Worm (Caenorhabditis elegans): ENCODE results near the gene col-166.

ce11 chrX:6296402-6296844, 16.6 kb downstream of the col-166 start:
- TF ChIP-seq dao-5 (tag; optimal IDR thresholded peaks at IDR 0.05) (peak; percentile 82), him-1 (tag; optimal IDR thresholded peaks at IDR 0.05) (peak; percentile 100), W03F9.2 (tag; optimal IDR thresholded peaks at IDR 0.05) (peak; percentile 97)

Measured in whole organism, L4/young adult.